Fruit fly (Drosophila melanogaster) whole organism, embryonic: Measurements from ENCODE around the gene pros.

Experiments
- Bdp1 ChIP-seq: fragments of 200-800 bp; sonication (Bioruptor generic); optimal IDR thresholded peaks from 3 replicates; lab custom pipeline; 2016; ENCODE audit warnings: missing biosample characterization, missing genetic modification characterization
- CG11247 ChIP-seq: fragments of 200-800 bp; sonication (Bioruptor generic); IDR thresholded peaks from 2 replicates; pipeline ENCODE4 v1.3.6; 2022; ENCODE audit warnings: missing biosample characterization, missing genetic modification characterization
- CG13775 ChIP-seq: fragments of 200-800 bp; sonication (Bioruptor generic); optimal IDR thresholded peaks from 3 replicates; lab custom pipeline; 2017; ENCODE audit warnings: missing biosample characterization, mild to moderate bottlenecking, missing genetic modification characterization
- CG14050 ChIP-seq: fragments of 200-800 bp; sonication (Bioruptor generic); IDR thresholded peaks from 3 replicates; pipeline ENCODE4 v1.3.6; 2022; ENCODE audit warnings: missing biosample characterization, missing genetic modification characterization
- CG14667 ChIP-seq: fragments of 200-800 bp; sonication (Bioruptor generic); IDR thresholded peaks from 2 replicates; pipeline ENCODE4 v1.3.6; 2022; ENCODE audit warnings: missing biosample characterization, missing genetic modification characterization
- CG15269 ChIP-seq: fragments of 200-800 bp; sonication (Bioruptor generic); optimal IDR thresholded peaks from 2 replicates; lab custom pipeline; 2018; ENCODE audit warnings: missing biosample characterization, mild to moderate bottlenecking, missing genetic modification characterization, moderate library complexity
- CG17328 ChIP-seq: fragments of 200-800 bp; sonication (Bioruptor generic); IDR thresholded peaks from 2 replicates; pipeline ENCODE4 v1.3.6; 2022; ENCODE audit warnings: missing biosample characterization, missing genetic modification characterization
- CG17568 ChIP-seq: fragments of 200-800 bp; sonication (Bioruptor generic); optimal IDR thresholded peaks from 2 replicates; lab custom pipeline; 2018; ENCODE audit warnings: missing biosample characterization, mild to moderate bottlenecking, missing genetic modification characterization, moderate library complexity
- CG2116 ChIP-seq: fragments of 200-800 bp; sonication (Bioruptor generic); optimal IDR thresholded peaks from 3 replicates; lab custom pipeline; 2018; ENCODE audit warnings: missing biosample characterization, mild to moderate bottlenecking, missing genetic modification characterization
- CG2129 ChIP-seq: fragments of 200-800 bp; sonication (Bioruptor generic); IDR thresholded peaks from 2 replicates; pipeline ENCODE4 v1.3.6; 2022; ENCODE audit warnings: missing biosample characterization, missing genetic modification characterization; ENCODE audit not compliant: partially characterized antibody
- CG3065 ChIP-seq: fragments of 200-800 bp; sonication (Bioruptor generic); optimal IDR thresholded peaks from 2 replicates; lab custom pipeline; 2016; ENCODE audit warnings: missing biosample characterization, missing genetic modification characterization
- CG31388 ChIP-seq: fragments of 200-800 bp; sonication (Bioruptor generic); optimal IDR thresholded peaks from 2 replicates; lab custom pipeline; 2016; ENCODE audit warnings: missing biosample characterization, missing genetic modification characterization
- CG32532 ChIP-seq: fragments of 200-800 bp; sonication (Bioruptor generic); IDR thresholded peaks from 2 replicates; pipeline ENCODE4 v1.3.6; 2022; ENCODE audit warnings: missing biosample characterization, missing genetic modification characterization
- CG32772 ChIP-seq: fragments of 200-800 bp; sonication (Bioruptor generic); IDR thresholded peaks from 2 replicates; pipeline ENCODE4 v1.3.6; 2022; ENCODE audit warnings: missing biosample characterization, missing genetic modification characterization
- CG3726 ChIP-seq: fragments of 200-800 bp; sonication (Bioruptor generic); IDR thresholded peaks from 3 replicates; pipeline ENCODE4, ENCODE4 v1.3.6; 2022; ENCODE audit warnings: missing biosample characterization, missing genetic modification characterization
- CG5245 ChIP-seq: fragments of 200-800 bp; sonication (Bioruptor generic); optimal IDR thresholded peaks from 3 replicates; lab custom pipeline; 2016; ENCODE audit warnings: missing biosample characterization, missing genetic modification characterization
- CG7745 ChIP-seq: fragments of 200-800 bp; sonication (Bioruptor generic); optimal IDR thresholded peaks from 2 replicates; lab custom pipeline; 2018; ENCODE audit warnings: missing biosample characterization, mild to moderate bottlenecking, missing genetic modification characterization, moderate library complexity
- CG8359 ChIP-seq: fragments of 200-800 bp; sonication (Bioruptor generic); optimal IDR thresholded peaks from 2 replicates; lab custom pipeline; 2017; ENCODE audit warnings: missing biosample characterization, mild to moderate bottlenecking, missing genetic modification characterization, borderline replicate concordance
- CG9817 ChIP-seq: fragments of 200-800 bp; sonication (Bioruptor generic); optimal IDR thresholded peaks from 2 replicates; lab custom pipeline; 2018; ENCODE audit warnings: missing biosample characterization, mild to moderate bottlenecking, missing genetic modification characterization, moderate library complexity
- Chrac-16 ChIP-seq: fragments of 200-800 bp; sonication (Bioruptor generic); optimal IDR thresholded peaks from 3 replicates; lab custom pipeline; 2016; ENCODE audit warnings: missing biosample characterization, missing genetic modification characterization
- D19A ChIP-seq: fragments of 200-800 bp; optimal IDR thresholded peaks from 3 replicates; lab custom pipeline; 2019; ENCODE audit warnings: missing biosample characterization, mild to moderate bottlenecking, missing genetic modification characterization, moderate library complexity
- Dbx ChIP-seq: fragments of 200-800 bp; sonication (Bioruptor generic); IDR thresholded peaks from 3 replicates; pipeline ENCODE4 v1.3.6; 2022; ENCODE audit warnings: missing biosample characterization, missing genetic modification characterization
- Dip3 ChIP-seq: fragments of 200-800 bp; sonication (Bioruptor generic); optimal IDR thresholded peaks from 3 replicates; lab custom pipeline; 2016; ENCODE audit warnings: missing biosample characterization, missing genetic modification characterization
- Doc2 ChIP-seq: fragments of 200-800 bp; sonication (Bioruptor generic); IDR thresholded peaks from 2 replicates; pipeline ENCODE4 v1.3.6; 2022; ENCODE audit warnings: missing biosample characterization, missing genetic modification characterization
- Dp ChIP-seq: fragments of 200-800 bp; sonication (Bioruptor generic); optimal IDR thresholded peaks from 2 replicates; lab custom pipeline; 2018; ENCODE audit warnings: missing biosample characterization, mild to moderate bottlenecking, missing genetic modification characterization, moderate library complexity
- H2.0 ChIP-seq: fragments of 200-800 bp; sonication (Bioruptor generic); IDR thresholded peaks from 2 replicates; pipeline ENCODE4 v1.3.6; 2022; ENCODE audit warnings: missing biosample characterization, missing genetic modification characterization
- HLHmδ ChIP-seq: fragments of 200-800 bp; sonication (Bioruptor generic); optimal IDR thresholded peaks from 2 replicates; lab custom pipeline; 2018; ENCODE audit warnings: missing biosample characterization, mild to moderate bottlenecking, missing genetic modification characterization, moderate library complexity
- Hmx ChIP-seq: fragments of 200-800 bp; sonication (Bioruptor generic); optimal IDR thresholded peaks from 2 replicates; lab custom pipeline; 2016; ENCODE audit warnings: missing biosample characterization, missing genetic modification characterization
- Lpt ChIP-seq: fragments of >200 bp; optimal IDR thresholded peaks from 2 replicates; lab custom pipeline; 2018; ENCODE audit warnings: missing biosample characterization, missing genetic modification characterization
- NK7.1 ChIP-seq: fragments of 200-800 bp; sonication (Bioruptor generic); optimal IDR thresholded peaks from 3 replicates; lab custom pipeline; 2016; ENCODE audit warnings: missing biosample characterization, missing genetic modification characterization
- Nf-YB ChIP-seq: fragments of 200-800 bp; sonication (Bioruptor generic); optimal IDR thresholded peaks from 3 replicates; lab custom pipeline; 2019; ENCODE audit warnings: missing biosample characterization, mild to moderate bottlenecking, missing genetic modification characterization, moderate library complexity
- Opbp ChIP-seq: fragments of 200-800 bp; sonication (Bioruptor generic); IDR thresholded peaks from 3 replicates; pipeline ENCODE4 v1.3.6; 2022; ENCODE audit warnings: missing biosample characterization, missing genetic modification characterization; ENCODE audit not compliant: partially characterized antibody
- YL-1 ChIP-seq: fragments of 200-800 bp; sonication (Bioruptor generic); optimal IDR thresholded peaks from 3 replicates; lab custom pipeline; 2017; ENCODE audit warnings: missing biosample characterization, mild to moderate bottlenecking, missing genetic modification characterization
- az2 ChIP-seq: fragments of 200-800 bp; sonication (Bioruptor generic); optimal IDR thresholded peaks from 3 replicates; lab custom pipeline; 2016; ENCODE audit warnings: missing biosample characterization, missing genetic modification characterization
- chinmo ChIP-seq: fragments of 200-800 bp; sonication (Bioruptor generic); IDR thresholded peaks from 4 replicates; pipeline ENCODE4 v1.3.6; 2022; ENCODE audit warnings: missing biosample characterization, missing genetic modification characterization; ENCODE audit not compliant: partially characterized antibody
- croc ChIP-seq: fragments of 200-800 bp; sonication (Bioruptor generic); conservative IDR thresholded peaks from 3 replicates; pipeline ENCODE4 v1.3.6; 2022; ENCODE audit warnings: missing biosample characterization, missing genetic modification characterization
- dmrt11E ChIP-seq: fragments of 200-800 bp; sonication (Bioruptor generic); optimal IDR thresholded peaks from 3 replicates; lab custom pipeline; 2018; ENCODE audit warnings: missing biosample characterization, mild to moderate bottlenecking, missing genetic modification characterization, moderate library complexity
- gem ChIP-seq: fragments of 200-800 bp; sonication (Bioruptor generic); optimal IDR thresholded peaks from 2 replicates; lab custom pipeline; 2019; ENCODE audit warnings: missing biosample characterization, mild to moderate bottlenecking, missing genetic modification characterization, moderate library complexity
- her ChIP-seq: fragments of 200-800 bp; sonication (Bioruptor generic); optimal IDR thresholded peaks from 2 replicates; lab custom pipeline; 2016; ENCODE audit warnings: missing biosample characterization, missing genetic modification characterization
- hth ChIP-seq: fragments of >200 bp; optimal IDR thresholded peaks from 2 replicates; lab custom pipeline; 2017; ENCODE audit warnings: inconsistent platforms
- maf-S ChIP-seq: fragments of 200-800 bp; sonication (Bioruptor generic); optimal IDR thresholded peaks from 2 replicates; lab custom pipeline; 2016; ENCODE audit warnings: missing biosample characterization, missing genetic modification characterization
- onecut ChIP-seq: fragments of 200-800 bp; sonication (Bioruptor generic); IDR thresholded peaks from 2 replicates; pipeline ENCODE4 v1.3.6; 2022; ENCODE audit warnings: missing biosample characterization, missing genetic modification characterization
- otp ChIP-seq: fragments of 200-800 bp; sonication (Bioruptor generic); IDR thresholded peaks from 3 replicates; pipeline ENCODE4, ENCODE4 v1.3.6; 2022; ENCODE audit warnings: missing biosample characterization, missing genetic modification characterization
- phol ChIP-seq: fragments of 200-800 bp; sonication (Bioruptor generic); optimal IDR thresholded peaks from 3 replicates; lab custom pipeline; 2018; ENCODE audit warnings: missing biosample characterization, mild to moderate bottlenecking, missing genetic modification characterization, moderate library complexity
- prd ChIP-seq, 3 experiments: fragments of >200 bp in 2 of 3; fragments of 200-800 bp in 1 of 3; sonication (Bioruptor generic) in 1 of 3; optimal IDR thresholded peaks in 2 of 3; IDR thresholded peaks in 1 of 3; 2 replicates in 2 of 3; 3 replicates in 1 of 3; pipeline versions ENCODE4 v1.3.6 to Lab custom; 2017 to 2022; ENCODE audit warnings: missing biosample characterization in 1 of 3, missing genetic modification characterization in 1 of 3
- pros ChIP-seq: fragments of 200-800 bp; sonication (Bioruptor generic); optimal IDR thresholded peaks from 3 replicates; lab custom pipeline; 2019; ENCODE audit warnings: missing biosample characterization, mild to moderate bottlenecking, missing genetic modification characterization, moderate library complexity
- wek ChIP-seq: fragments of 200-800 bp; sonication (Bioruptor generic); optimal IDR thresholded peaks from 3 replicates; lab custom pipeline; 2018; ENCODE audit warnings: missing biosample characterization, mild to moderate bottlenecking, missing genetic modification characterization, moderate library complexity
- zfh1 ChIP-seq: fragments of 200-800 bp; sonication (Bioruptor generic); IDR thresholded peaks from 3 replicates; pipeline ENCODE4 v1.3.6; 2022; ENCODE audit warnings: missing biosample characterization, missing genetic modification characterization

Gene pros

dm6 chr3R:11372053-11373016 is 44.1 kb downstream of the pros start (continued):
- TF ChIP-seq Lpt (GFP tag; lab: Kevin White, UChicago) (peak; percentile 57), CG13775 (no peak), CG9817 (tag; lab: Kevin White, UChicago) (no peak), Doc2 (GFP tag; lab: Robert Waterston, UW) (no peak), Dip3 (GFP tag; lab: Kevin White, UChicago) (no peak), pros (GFP tag; lab: Kevin White, UChicago) (peak; percentile 100), hth (no peak), Hmx (GFP tag; lab: Kevin White, UChicago) (no peak), gem (tag; lab: Kevin White, UChicago) (no peak), dmrt11E (tag; lab: Kevin White, UChicago) (no peak), Chrac-16 (GFP tag; lab: Kevin White, UChicago) (no peak), onecut (no peak), CG8359 (GFP tag; lab: Kevin White, UChicago) (no peak), Dbx (no peak), her (GFP tag; lab: Kevin White, UChicago) (peak; percentile 25), CG17328 (GFP tag; lab: Robert Waterston, UW) (peak; percentile 51), CG7745 (no peak), prd (optimal IDR thresholded peaks at IDR 0.05; lab: Kevin White, UChicago) (no peak), prd (GFP tag; IDR thresholded peaks at IDR 0.05; lab: Robert Waterston, UW) (no peak), wek (GFP tag; lab: Kevin White, UChicago) (peak; percentile 36), CG11247 (GFP tag; lab: Robert Waterston, UW) (no peak), CG3065 (peak; percentile 31), H2.0 (GFP tag; lab: Robert Waterston, UW) (0 out of 2 replicates have a peak, but pooled peaks have one; percentile 16), phol (tag; lab: Kevin White, UChicago) (no peak), croc (GFP tag; lab: Robert Waterston, UW) (no peak), HLHmδ (GFP tag; lab: Kevin White, UChicago) (peak; percentile 74), az2 (GFP tag; lab: Kevin White, UChicago) (no peak), otp (GFP tag; lab: Robert Waterston, UW) (0 out of 3 replicates have a peak, but pooled peaks have one; percentile 7), CG15269 (tag; lab: Kevin White, UChicago) (no peak), CG5245 (GFP tag; lab: Kevin White, UChicago) (peak; percentile 12), maf-S (GFP tag; lab: Kevin White, UChicago) (no peak), YL-1 (no peak), CG14050 (GFP tag; lab: Robert Waterston, UW) (no peak), Opbp (GFP tag; lab: Robert Waterston, UW) (peak; percentile 63; the same call in 2 of the 3 replicates), CG14667 (GFP tag; lab: Robert Waterston, UW) (no peak), CG32772 (GFP tag; lab: Robert Waterston, UW) (no peak), Nf-YB (GFP tag; lab: Kevin White, UChicago) (peak; percentile 96), D19A (tag; lab: Kevin White, UChicago) (peak; percentile 1), CG32532 (GFP tag; lab: Robert Waterston, UW) (peak; percentile 7; the same call in 1 of the 2 replicates), zfh1 (GFP tag; lab: Robert Waterston, UW) (peak; percentile 48; the same call in 1 of the 3 replicates), CG17568 (GFP tag; lab: Kevin White, UChicago) (no peak), Bdp1 (peak; percentile 22), CG31388 (GFP tag; lab: Kevin White, UChicago) (no peak), NK7.1 (GFP tag; lab: Kevin White, UChicago) (no peak), CG3726 (GFP tag; lab: Robert Waterston, UW) (no peak), chinmo (GFP tag; lab: Robert Waterston, UW) (0 out of 4 replicates have a peak, but pooled peaks have one; percentile 56), CG2129 (GFP tag; lab: Robert Waterston, UW) (no peak), CG2116 (peak; percentile 11), Dp (no peak)
